Worm (Caenorhabditis elegans): ENCODE results near the gene str-71.

ce11 chrV:15451421-15451820 lies 7.6 kb downstream of the str-71 start, which contains the start of gene srw-33:
- TF ChIP-seq egl-27 (tag; optimal IDR thresholded peaks at IDR 0.05) (no peak), unc-62 (GFP tag; optimal IDR thresholded peaks at IDR 0.05 in 1 of 2) (no peak), unc-62 (tag; optimal IDR thresholded peaks at IDR 0.05) (no peak)
